Worm (Caenorhabditis elegans) whole organism, young adult: Measurements from ENCODE around the gene idpa-3.

ENCODE experiments used
- B0336.3 ChIP-seq: fragments of 200-800 bp; sonication (Bioruptor generic); IDR thresholded peaks from 2 replicates; pipeline ENCODE4 v1.3.6; 2022; ENCODE audit warnings: missing genetic modification characterization, missing compliant biosample characterization
- C06A6.2 ChIP-seq: fragments of 200-800 bp; sonication (Bioruptor generic); conservative IDR thresholded peaks from 2 replicates; pipeline ENCODE4 v1.3.6; 2022; ENCODE audit warnings: missing genetic modification characterization, missing compliant biosample characterization
- C17E4.6 ChIP-seq: fragments of 200-800 bp; sonication (Bioruptor generic); IDR thresholded peaks from 2 replicates; pipeline ENCODE4 v1.3.6; 2022; ENCODE audit warnings: missing genetic modification reagents, missing genetic modification characterization, missing compliant biosample characterization
- F10E7.11 ChIP-seq: sonication (generic microtip); optimal IDR thresholded peaks from 2 replicates; lab custom pipeline; 2017; ENCODE audit warnings: mild to moderate bottlenecking, missing genetic modification characterization, moderate library complexity, missing compliant biosample characterization
- F22D6.2 ChIP-seq: sonication (generic microtip); optimal IDR thresholded peaks from 2 replicates; lab custom pipeline; 2016; ENCODE audit warnings: mild to moderate bottlenecking, missing genetic modification characterization, missing compliant biosample characterization
- F23B12.7 ChIP-seq: sonication (generic microtip); optimal IDR thresholded peaks from 2 replicates; lab custom pipeline; 2017; ENCODE audit warnings: missing genetic modification characterization, mild to moderate bottlenecking, missing compliant biosample characterization, antibody characterized with exemption, moderate library complexity; ENCODE audit not compliant: insufficient read depth
- F33H1.4 ChIP-seq: fragments of 200-800 bp; sonication (Bioruptor generic); IDR thresholded peaks from 2 replicates; pipeline ENCODE4 v1.3.6; 2022; ENCODE audit warnings: missing genetic modification reagents, missing genetic modification characterization, missing compliant biosample characterization
- F49E8.2 ChIP-seq: sonication (generic microtip); optimal IDR thresholded peaks from 3 replicates; lab custom pipeline; 2017; ENCODE audit warnings: missing genetic modification characterization, mild to moderate bottlenecking, missing compliant biosample characterization, antibody characterized with exemption, moderate library complexity; ENCODE audit not compliant: insufficient read depth
- F52B5.7 ChIP-seq: sonication (generic microtip); optimal IDR thresholded peaks from 2 replicates; lab custom pipeline; 2016; ENCODE audit warnings: mild to moderate bottlenecking, missing genetic modification characterization, missing compliant biosample characterization
- F57A8.1 ChIP-seq: fragments of 200-800 bp; sonication (Bioruptor generic); optimal IDR thresholded peaks from 2 replicates; lab custom pipeline; 2018; ENCODE audit warnings: mild to moderate bottlenecking, missing genetic modification characterization, moderate library complexity, missing compliant biosample characterization
- F57C9.4 ChIP-seq: sonication (generic microtip); optimal IDR thresholded peaks from 2 replicates; lab custom pipeline; 2017; ENCODE audit warnings: mild to moderate bottlenecking, missing genetic modification characterization, missing compliant biosample characterization
- K12H6.12 ChIP-seq: fragments of 200-800 bp; sonication (Bioruptor generic); optimal IDR thresholded peaks from 2 replicates; lab custom pipeline; 2018; ENCODE audit warnings: mild to moderate bottlenecking, missing genetic modification characterization, missing compliant biosample characterization
- T26A5.8 ChIP-seq: sonication (generic microtip); optimal IDR thresholded peaks from 2 replicates; lab custom pipeline; 2016; ENCODE audit warnings: missing genetic modification characterization, missing compliant biosample characterization
- Y53F4B.3 ChIP-seq: fragments of 200-800 bp; sonication (Bioruptor generic); IDR thresholded peaks from 2 replicates; pipeline ENCODE4 v1.3.6; 2022; ENCODE audit warnings: missing genetic modification reagents, missing genetic modification characterization, missing compliant biosample characterization
- ZK185.1 ChIP-seq: sonication (generic microtip); optimal IDR thresholded peaks from 2 replicates; lab custom pipeline; 2016; ENCODE audit warnings: mild to moderate bottlenecking, missing genetic modification characterization, missing compliant biosample characterization; ENCODE audit not compliant: poor library complexity, severe bottlenecking
- ama-1 ChIP-seq, 3 experiments: fragments of 150-350 bp in 1 of 3; sonication (generic microtip) in 2 of 3; optimal IDR thresholded peaks; 2 replicates each; lab custom pipeline; 2014 to 2018; ENCODE audit warnings: missing biosample characterization in 2 of 3, missing genetic modification characterization in 2 of 3, missing genetic modification reagents in 2 of 3
- atf-7 ChIP-seq: sonication (generic microtip); optimal IDR thresholded peaks from 2 replicates; lab custom pipeline; 2017; ENCODE audit warnings: mild to moderate bottlenecking, missing genetic modification characterization, missing compliant biosample characterization
- bed-1 ChIP-seq: fragments of 200-800 bp; sonication (Bioruptor generic); IDR thresholded peaks from 2 replicates; pipeline ENCODE4 v1.3.6; 2022; ENCODE audit warnings: missing genetic modification reagents, missing genetic modification characterization, missing compliant biosample characterization
- ccch-3 ChIP-seq: fragments of 200-800 bp; sonication (Bioruptor generic); optimal IDR thresholded peaks from 2 replicates; lab custom pipeline; 2018; ENCODE audit warnings: mild to moderate bottlenecking, missing genetic modification characterization, missing compliant biosample characterization
- cebp-2 ChIP-seq: fragments of 200-800 bp; sonication (Bioruptor generic); IDR thresholded peaks from 2 replicates; pipeline ENCODE4 v1.3.6; 2022; ENCODE audit warnings: missing genetic modification characterization, missing compliant biosample characterization
- ceh-27 ChIP-seq: fragments of 200-800 bp; sonication (Bioruptor generic); optimal IDR thresholded peaks from 2 replicates; lab custom pipeline; 2018; ENCODE audit warnings: mild to moderate bottlenecking, missing genetic modification characterization, moderate library complexity, missing compliant biosample characterization
- chd-7 ChIP-seq: sonication (generic microtip); optimal IDR thresholded peaks from 2 replicates; lab custom pipeline; 2016; ENCODE audit warnings: mild to moderate bottlenecking, missing genetic modification characterization, moderate library complexity, missing compliant biosample characterization
- die-1 ChIP-seq: sonication (generic microtip); optimal IDR thresholded peaks from 2 replicates; lab custom pipeline; 2016; ENCODE audit warnings: missing genotype, mild to moderate bottlenecking, missing genetic modification characterization, missing compliant biosample characterization
- dox-1 ChIP-seq: fragments of 200-800 bp; sonication (Bioruptor generic); IDR thresholded peaks from 2 replicates; pipeline ENCODE4 v1.3.6; 2022; ENCODE audit warnings: missing genetic modification reagents, missing genetic modification characterization, missing compliant biosample characterization
- efl-1 ChIP-seq: fragments of 150-350 bp; optimal IDR thresholded peaks from 2 replicates; lab custom pipeline; 2014; ENCODE audit warnings: missing biosample characterization, missing genetic modification reagents, missing genetic modification characterization
- egl-44 ChIP-seq: fragments of 200-800 bp; sonication (Bioruptor generic); IDR thresholded peaks from 2 replicates; pipeline ENCODE4 v1.3.6; 2022; ENCODE audit warnings: missing genetic modification reagents, missing genetic modification characterization, missing compliant biosample characterization
- ets-4 ChIP-seq: fragments of 200-800 bp; sonication (Bioruptor generic); optimal IDR thresholded peaks from 2 replicates; lab custom pipeline; 2018; ENCODE audit warnings: mild to moderate bottlenecking, missing genetic modification characterization, missing compliant biosample characterization
- hmg-20 ChIP-seq: fragments of 200-800 bp; sonication (Bioruptor generic); IDR thresholded peaks from 2 replicates; pipeline ENCODE4 v1.3.6; 2022; ENCODE audit warnings: missing genetic modification reagents, missing genetic modification characterization, missing compliant biosample characterization
- hrde-1 ChIP-seq: sonication (generic microtip); optimal IDR thresholded peaks from 2 replicates; lab custom pipeline; 2016; ENCODE audit warnings: missing genetic modification characterization, mild to moderate bottlenecking, missing compliant biosample characterization, moderate library complexity, missing genotype, missing genetic modification reagents, borderline replicate concordance
- hsf-1 ChIP-seq: fragments of 200-800 bp; sonication (Bioruptor generic); IDR thresholded peaks from 2 replicates; pipeline ENCODE4 v1.3.6; 2022; ENCODE audit warnings: missing genetic modification reagents, missing genetic modification characterization, missing compliant biosample characterization
- lag-1 ChIP-seq: fragments of 200-800 bp; sonication (Bioruptor generic); IDR thresholded peaks from 2 replicates; pipeline ENCODE4 v1.3.6; 2022; ENCODE audit warnings: missing genetic modification reagents, missing genetic modification characterization, missing compliant biosample characterization
- let-526 ChIP-seq: fragments of 200-800 bp; sonication (Bioruptor generic); IDR thresholded peaks from 2 replicates; pipeline ENCODE4 v1.3.6; 2022; ENCODE audit warnings: missing genetic modification reagents, missing genetic modification characterization, missing compliant biosample characterization
- lsy-27 ChIP-seq: sonication (generic microtip); optimal IDR thresholded peaks from 2 replicates; lab custom pipeline; 2017; ENCODE audit warnings: missing genetic modification characterization, mild to moderate bottlenecking, missing compliant biosample characterization, antibody characterized with exemption, missing genotype, borderline replicate concordance; ENCODE audit not compliant: insufficient read depth
- madf-10 ChIP-seq: sonication (generic microtip); optimal IDR thresholded peaks from 2 replicates; lab custom pipeline; 2016; ENCODE audit warnings: mild to moderate bottlenecking, missing genetic modification characterization, missing compliant biosample characterization
- madf-3 ChIP-seq: fragments of 200-800 bp; sonication (Bioruptor generic); IDR thresholded peaks from 2 replicates; pipeline ENCODE4 v1.3.6; 2022; ENCODE audit warnings: missing genetic modification reagents, missing genetic modification characterization, missing compliant biosample characterization
- madf-6 ChIP-seq: fragments of 200-800 bp; sonication (Bioruptor generic); IDR thresholded peaks from 2 replicates; pipeline ENCODE4 v1.3.6; 2022; ENCODE audit warnings: missing genetic modification reagents, missing genetic modification characterization, missing compliant biosample characterization
- madf-8 ChIP-seq: fragments of 200-800 bp; sonication (Bioruptor generic); conservative IDR thresholded peaks from 2 replicates; pipeline ENCODE4 v1.3.6; 2022; ENCODE audit warnings: missing genetic modification reagents, missing genetic modification characterization, missing compliant biosample characterization
- mcd-1 ChIP-seq: fragments of 200-800 bp; sonication (Bioruptor generic); IDR thresholded peaks from 2 replicates; pipeline ENCODE4 v1.3.6; 2022; ENCODE audit warnings: missing genetic modification reagents, missing genetic modification characterization, missing compliant biosample characterization
- nfya-1 ChIP-seq: sonication (generic microtip); optimal IDR thresholded peaks from 2 replicates; lab custom pipeline; 2017; ENCODE audit warnings: antibody characterized with exemption, missing compliant biosample characterization, missing genetic modification characterization, borderline replicate concordance; ENCODE audit not compliant: insufficient read depth
- nfyb-1 ChIP-seq: fragments of 200-800 bp; sonication (Bioruptor generic); IDR thresholded peaks from 2 replicates; pipeline ENCODE4 v1.3.6; 2022; ENCODE audit warnings: missing genetic modification reagents, missing genetic modification characterization, missing compliant biosample characterization
- nhr-120 ChIP-seq: fragments of 200-800 bp; sonication (Bioruptor generic); IDR thresholded peaks from 2 replicates; pipeline ENCODE4 v1.3.6; 2022; ENCODE audit warnings: missing genetic modification characterization, missing compliant biosample characterization
- pha-4 ChIP-seq: fragments of 150-350 bp; sonication (generic microtip); optimal IDR thresholded peaks from 2 replicates; lab custom pipeline; 2014; ENCODE audit warnings: missing biosample characterization, missing genetic modification reagents, missing genetic modification characterization
- rpc-1 ChIP-seq, 2 experiments: fragments of 150-350 bp in 1 of 2; sonication (generic microtip) in 1 of 2; optimal IDR thresholded peaks; 2 replicates each; lab custom pipeline; 2014 to 2018; ENCODE audit warnings: missing biosample characterization in 1 of 2, missing genetic modification characterization in 1 of 2, missing genetic modification reagents in 1 of 2, missing genotype in 1 of 2
- snpc-1.1 ChIP-seq: sonication (generic microtip); optimal IDR thresholded peaks from 2 replicates; lab custom pipeline; 2017; ENCODE audit warnings: missing genetic modification characterization, mild to moderate bottlenecking, missing compliant biosample characterization, antibody characterized with exemption, moderate library complexity, missing genotype, missing genetic modification reagents; ENCODE audit not compliant: insufficient read depth
- tlf-1 ChIP-seq: fragments of 200-800 bp; sonication (Bioruptor generic); optimal IDR thresholded peaks from 2 replicates; lab custom pipeline; 2018; ENCODE audit warnings: mild to moderate bottlenecking, missing genetic modification characterization, missing compliant biosample characterization
- unc-62 ChIP-seq: fragments of 150-350 bp; optimal IDR thresholded peaks from 2 replicates; lab custom pipeline; 2014; ENCODE audit warnings: missing biosample characterization, missing genetic modification reagents, missing genetic modification characterization
- zim-3 ChIP-seq: sonication (generic microtip); optimal IDR thresholded peaks from 2 replicates; lab custom pipeline; 2017; ENCODE audit warnings: mild to moderate bottlenecking, missing genetic modification characterization, moderate library complexity, missing compliant biosample characterization
- ztf-26 ChIP-seq: sonication (generic microtip); optimal IDR thresholded peaks from 2 replicates; lab custom pipeline; 2017; ENCODE audit warnings: missing genetic modification characterization, missing compliant biosample characterization

idpa-3 gene

DNA sequence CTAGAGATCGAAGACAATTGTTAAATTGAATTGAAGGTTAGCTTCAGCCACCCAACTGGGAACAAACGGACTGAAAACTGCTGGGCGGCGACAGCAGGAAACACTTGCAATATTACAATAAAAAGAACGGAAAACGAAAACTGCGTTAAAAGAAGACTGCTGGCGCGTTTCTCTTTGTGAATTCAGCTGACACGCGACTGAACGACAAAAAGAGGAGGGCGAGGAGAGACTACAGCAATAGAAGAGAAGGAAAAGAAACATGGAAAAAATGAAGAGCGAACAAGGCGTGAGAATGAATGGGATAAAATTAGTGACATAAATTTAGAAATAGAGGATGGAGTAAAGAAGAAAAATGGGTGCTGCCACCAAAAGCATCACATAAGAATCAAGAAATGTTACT lies 41.4 kb downstream of the idpa-3 start:
- TF ChIP-seq madf-3 (GFP tag; lab: Robert Waterston, UW) (no peak), rpc-1 (optimal IDR thresholded peaks at IDR 0.05; lab: Kevin White, UChicago) (no peak), rpc-1 (tag; optimal IDR thresholded peaks at IDR 0.05; lab: Kevin White, UChicago) (no peak), egl-44 (GFP tag; lab: Robert Waterston, UW) (no peak), hsf-1 (GFP tag; lab: Robert Waterston, UW) (no peak), madf-10 (tag; lab: Kevin White, UChicago) (peak; percentile 49), Y53F4B.3 (GFP tag; lab: Robert Waterston, UW) (no peak), ama-1 (optimal IDR thresholded peaks at IDR 0.05; lab: Kevin White, UChicago) (no peak), ama-1 (GFP tag; optimal IDR thresholded peaks at IDR 0.05; lab: Kevin White, UChicago) (no peak), pha-4 (tag; lab: Kevin White, UChicago) (no peak), lsy-27 (no peak), snpc-1.1 (tag; lab: Kevin White, UChicago) (no peak), F33H1.4 (GFP tag; lab: Robert Waterston, UW) (no peak), ZK185.1 (tag; lab: Kevin White, UChicago) (peak; percentile 13), ztf-26 (tag; lab: Kevin White, UChicago) (peak; percentile 65), die-1 (no peak), ceh-27 (GFP tag; lab: Kevin White, UChicago) (no peak), bed-1 (no peak), ets-4 (no peak), unc-62 (GFP tag; lab: Kevin White, UChicago) (no peak), chd-7 (tag; lab: Kevin White, UChicago) (peak; percentile 41), tlf-1 (peak; percentile 17), F52B5.7 (tag; lab: Kevin White, UChicago) (no peak), C17E4.6 (GFP tag; lab: Robert Waterston, UW) (no peak), atf-7 (tag; lab: Kevin White, UChicago) (peak; percentile 11), nfyb-1 (GFP tag; lab: Robert Waterston, UW) (no peak), nhr-120 (no peak), nfya-1 (no peak), dox-1 (GFP tag; lab: Robert Waterston, UW) (no peak; the same call in 1 of the 2 replicates), cebp-2 (GFP tag; lab: Robert Waterston, UW) (no peak), F10E7.11 (tag; lab: Kevin White, UChicago) (no peak), C06A6.2 (GFP tag; lab: Robert Waterston, UW) (peak; percentile 70), K12H6.12 (tag; lab: Kevin White, UChicago) (peak; percentile 83), hmg-20 (no peak), lag-1 (GFP tag; lab: Robert Waterston, UW) (no peak), zim-3 (tag; lab: Kevin White, UChicago) (no peak), B0336.3 (peak; percentile 54; the same call in 1 of the 2 replicates), F57C9.4 (tag; lab: Kevin White, UChicago) (no peak), F22D6.2 (peak; percentile 33), F23B12.7 (peak; percentile 26), madf-6 (GFP tag; lab: Robert Waterston, UW) (no peak), efl-1 (no peak), hrde-1 (tag; lab: Kevin White, UChicago) (no peak), mcd-1 (peak; percentile 73), T26A5.8 (tag; lab: Kevin White, UChicago) (no peak), let-526 (0 out of 2 replicates have a peak, but pooled peaks have one; percentile 45), ccch-3 (GFP tag; lab: Kevin White, UChicago) (no peak), F57A8.1 (GFP tag; lab: Kevin White, UChicago) (no peak), F49E8.2 (tag; lab: Kevin White, UChicago) (no peak), madf-8 (GFP tag; lab: Robert Waterston, UW) (no peak)
